Fruit fly (Drosophila melanogaster) whole organism, embryonic: ENCODE data around the gene L2HGDH.

ENCODE experiments used
- Atf3 ChIP-seq: fragments of 200-800 bp; sonication (Bioruptor generic); optimal IDR thresholded peaks from 3 replicates; lab custom pipeline; 2016; ENCODE audit warnings: missing biosample characterization, missing genetic modification characterization
- Bgb ChIP-seq: fragments of 200-800 bp; sonication (Bioruptor generic); IDR thresholded peaks from 2 replicates; pipeline ENCODE4 v1.3.6; 2022; ENCODE audit warnings: missing biosample characterization, missing genetic modification characterization; ENCODE audit not compliant: partially characterized antibody
- CG1024 ChIP-seq: fragments of 200-800 bp; sonication (Bioruptor generic); IDR thresholded peaks from 2 replicates; pipeline ENCODE4 v1.3.6; 2022; ENCODE audit warnings: missing biosample characterization, missing genetic modification characterization
- CG10274 ChIP-seq: fragments of 200-800 bp; sonication (Bioruptor generic); optimal IDR thresholded peaks from 3 replicates; lab custom pipeline; 2017; ENCODE audit warnings: missing biosample characterization, mild to moderate bottlenecking, missing genetic modification characterization
- CG12659 ChIP-seq: fragments of 200-800 bp; sonication (Bioruptor generic); optimal IDR thresholded peaks from 3 replicates; lab custom pipeline; 2017; ENCODE audit warnings: mild to moderate bottlenecking, missing biosample characterization, missing genetic modification reagents, missing genetic modification characterization
- CG13894 ChIP-seq: fragments of 200-800 bp; sonication (Bioruptor generic); optimal IDR thresholded peaks from 3 replicates; lab custom pipeline; 2018; ENCODE audit warnings: missing biosample characterization, mild to moderate bottlenecking, missing genetic modification characterization, moderate library complexity
- CG14860 ChIP-seq: fragments of 200-800 bp; sonication (Bioruptor generic); IDR thresholded peaks from 3 replicates; pipeline ENCODE4 v1.3.6; 2022; ENCODE audit warnings: missing biosample characterization, missing genetic modification characterization; ENCODE audit not compliant: partially characterized antibody
- CG1529 ChIP-seq: fragments of 200-800 bp; sonication (Bioruptor generic); optimal IDR thresholded peaks from 3 replicates; lab custom pipeline; 2018; ENCODE audit warnings: missing biosample characterization, missing genetic modification characterization
- CG15601 ChIP-seq: fragments of 200-800 bp; sonication (Bioruptor generic); optimal IDR thresholded peaks from 3 replicates; lab custom pipeline; 2019; ENCODE audit warnings: missing biosample characterization, mild to moderate bottlenecking, missing genetic modification characterization, moderate library complexity
- CG1647 ChIP-seq: fragments of 200-800 bp; sonication (Bioruptor generic); optimal IDR thresholded peaks from 3 replicates; lab custom pipeline; 2016; ENCODE audit warnings: missing biosample characterization, missing genetic modification characterization
- CG17568 ChIP-seq: fragments of 200-800 bp; sonication (Bioruptor generic); optimal IDR thresholded peaks from 2 replicates; lab custom pipeline; 2018; ENCODE audit warnings: missing biosample characterization, mild to moderate bottlenecking, missing genetic modification characterization, moderate library complexity
- CG17912 ChIP-seq: fragments of 200-800 bp; sonication (Bioruptor generic); optimal IDR thresholded peaks from 2 replicates; lab custom pipeline; 2018; ENCODE audit warnings: missing biosample characterization, mild to moderate bottlenecking, missing genetic modification characterization
- CG2116 ChIP-seq: fragments of 200-800 bp; sonication (Bioruptor generic); optimal IDR thresholded peaks from 3 replicates; lab custom pipeline; 2018; ENCODE audit warnings: missing biosample characterization, mild to moderate bottlenecking, missing genetic modification characterization
- CG31224 ChIP-seq: fragments of 200-800 bp; sonication (Bioruptor generic); IDR thresholded peaks from 2 replicates; pipeline ENCODE4 v1.3.6; 2022; ENCODE audit warnings: missing biosample characterization, missing genetic modification characterization
- CG4404 ChIP-seq: fragments of 200-800 bp; sonication (Bioruptor generic); IDR thresholded peaks from 2 replicates; pipeline ENCODE4 v1.3.6; 2022; ENCODE audit warnings: missing biosample characterization, missing genetic modification characterization
- CG6765 ChIP-seq: fragments of 200-800 bp; sonication (Bioruptor generic); optimal IDR thresholded peaks from 3 replicates; lab custom pipeline; 2017; ENCODE audit warnings: missing biosample characterization, mild to moderate bottlenecking, missing genetic modification characterization
- CG7745 ChIP-seq: fragments of 200-800 bp; sonication (Bioruptor generic); optimal IDR thresholded peaks from 2 replicates; lab custom pipeline; 2018; ENCODE audit warnings: missing biosample characterization, mild to moderate bottlenecking, missing genetic modification characterization, moderate library complexity
- CG8290 ChIP-seq, 3 experiments: fragments of 200-800 bp; sonication (Bioruptor generic); optimal IDR thresholded peaks; 2 replicates each; lab custom pipeline; 2016 to 2019; ENCODE audit warnings: missing biosample characterization in 3 of 3, missing genetic modification characterization in 3 of 3, mild to moderate bottlenecking in 2 of 3, moderate library complexity in 1 of 3
- CG9876 ChIP-seq: fragments of 200-800 bp; sonication (Bioruptor generic); optimal IDR thresholded peaks from 2 replicates; lab custom pipeline; 2016; ENCODE audit warnings: missing biosample characterization, missing genetic modification characterization
- Camta ChIP-seq: fragments of 200-800 bp; sonication (Bioruptor generic); optimal IDR thresholded peaks from 2 replicates; lab custom pipeline; 2016; ENCODE audit warnings: missing biosample characterization, missing genetic modification characterization
- CrebB ChIP-seq: fragments of 200-800 bp; sonication (Bioruptor generic); optimal IDR thresholded peaks from 3 replicates; lab custom pipeline; 2018; ENCODE audit warnings: missing biosample characterization, mild to moderate bottlenecking, missing genetic modification characterization
- Drgx ChIP-seq: fragments of 200-800 bp; sonication (Bioruptor generic); IDR thresholded peaks from 2 replicates; pipeline ENCODE4 v1.3.6; 2022; ENCODE audit warnings: missing biosample characterization, missing genetic modification characterization
- E2f1 ChIP-seq: fragments of 200-800 bp; sonication (Bioruptor generic); IDR thresholded peaks from 2 replicates; pipeline ENCODE4 v1.3.6; 2022; ENCODE audit warnings: missing biosample characterization, missing genetic modification characterization
- Gsc ChIP-seq: fragments of 200-800 bp; sonication (Bioruptor generic); IDR thresholded peaks from 2 replicates; pipeline ENCODE4 v1.3.6; 2022; ENCODE audit warnings: missing biosample characterization, missing genetic modification characterization
- Mad ChIP-seq: fragments of 200-800 bp; sonication (Bioruptor generic); optimal IDR thresholded peaks from 2 replicates; lab custom pipeline; 2016; ENCODE audit warnings: missing biosample characterization, missing genetic modification characterization
- Oaz ChIP-seq: fragments of 200-800 bp; sonication (Bioruptor generic); IDR thresholded peaks from 2 replicates; pipeline ENCODE4 v1.3.6; 2022; ENCODE audit warnings: missing biosample characterization, missing genetic modification characterization
- Ptx1 ChIP-seq: fragments of 200-800 bp; sonication (Bioruptor generic); IDR thresholded peaks from 2 replicates; pipeline ENCODE4 v1.3.6; 2022; ENCODE audit warnings: missing biosample characterization, missing genetic modification characterization
- Usf ChIP-seq: fragments of 200-800 bp; sonication (Bioruptor generic); optimal IDR thresholded peaks from 2 replicates; lab custom pipeline; 2017; ENCODE audit warnings: missing genotype, missing biosample characterization, missing genetic modification characterization
- al ChIP-seq: fragments of 200-800 bp; sonication (Bioruptor generic); IDR thresholded peaks from 2 replicates; pipeline ENCODE4 v1.3.6; 2022; ENCODE audit warnings: missing biosample characterization, missing genetic modification characterization
- aop ChIP-seq: fragments of 200-800 bp; sonication (Bioruptor generic); IDR thresholded peaks from 2 replicates; pipeline ENCODE4 v1.3.6; 2022; ENCODE audit warnings: missing biosample characterization, missing genetic modification characterization
- bsh ChIP-seq, 2 experiments: fragments of 200-800 bp; sonication (Bioruptor generic); optimal IDR thresholded peaks; 2 replicates each; lab custom pipeline; 2017 to 2018; ENCODE audit warnings: mild to moderate bottlenecking in 2 of 2, missing biosample characterization in 2 of 2, missing genetic modification characterization in 2 of 2, moderate library complexity in 1 of 2
- btn ChIP-seq: fragments of 200-800 bp; sonication (Bioruptor generic); optimal IDR thresholded peaks from 2 replicates; lab custom pipeline; 2016; ENCODE audit warnings: missing biosample characterization, missing genetic modification characterization
- crc ChIP-seq: fragments of 200-800 bp; sonication (Bioruptor generic); optimal IDR thresholded peaks from 2 replicates; lab custom pipeline; 2016; ENCODE audit warnings: missing biosample characterization, missing genetic modification characterization
- dan ChIP-seq: fragments of 200-800 bp; sonication (Bioruptor generic); IDR thresholded peaks from 2 replicates; pipeline ENCODE4 v1.3.6; 2022; ENCODE audit warnings: missing biosample characterization, missing genetic modification characterization
- danr ChIP-seq: fragments of 200-800 bp; sonication (Bioruptor generic); IDR thresholded peaks from 2 replicates; pipeline ENCODE4 v1.3.6; 2022; ENCODE audit warnings: missing biosample characterization, missing genetic modification characterization
- dimm ChIP-seq: fragments of 200-800 bp; sonication (Bioruptor generic); IDR thresholded peaks from 2 replicates; pipeline ENCODE4 v1.3.6; 2022; ENCODE audit warnings: missing biosample characterization, missing genetic modification characterization
- eyg ChIP-seq: fragments of 200-800 bp; sonication (Bioruptor generic); optimal IDR thresholded peaks from 3 replicates; lab custom pipeline; 2016; ENCODE audit warnings: missing biosample characterization, missing genetic modification characterization
- jigr1 ChIP-seq: fragments of 200-800 bp; sonication (Bioruptor generic); IDR thresholded peaks from 3 replicates; pipeline ENCODE4 v1.3.6; 2022; ENCODE audit warnings: missing biosample characterization, missing genetic modification characterization
- lab ChIP-seq: fragments of 200-800 bp; sonication (Bioruptor generic); optimal IDR thresholded peaks from 3 replicates; lab custom pipeline; 2017; ENCODE audit warnings: missing biosample characterization, missing genetic modification characterization, mild to moderate bottlenecking, moderate library complexity, missing genetic modification reagents
- maf-S ChIP-seq: fragments of 200-800 bp; sonication (Bioruptor generic); optimal IDR thresholded peaks from 2 replicates; lab custom pipeline; 2016; ENCODE audit warnings: missing biosample characterization, missing genetic modification characterization
- mirr ChIP-seq: fragments of 200-800 bp; sonication (Bioruptor generic); optimal IDR thresholded peaks from 3 replicates; lab custom pipeline; 2018; ENCODE audit warnings: missing biosample characterization, mild to moderate bottlenecking, missing genetic modification characterization
- nom ChIP-seq: fragments of 200-800 bp; sonication (Bioruptor generic); optimal IDR thresholded peaks from 2 replicates; lab custom pipeline; 2017; ENCODE audit warnings: missing biosample characterization, missing genetic modification characterization, mild to moderate bottlenecking, moderate library complexity, missing genetic modification reagents
- sc ChIP-seq, 3 experiments: fragments of >200 bp in 2 of 3; fragments of 200-800 bp in 1 of 3; sonication (Bioruptor generic) in 1 of 3; optimal IDR thresholded peaks; 2 replicates in 2 of 3; 3 replicates in 1 of 3; lab custom pipeline; 2017; ENCODE audit warnings: mild to moderate bottlenecking in 1 of 3, missing biosample characterization in 1 of 3, missing genetic modification characterization in 1 of 3, missing genetic modification reagents in 1 of 3
- schlank ChIP-seq: fragments of 200-800 bp; sonication (Bioruptor generic); optimal IDR thresholded peaks from 2 replicates; lab custom pipeline; 2018; ENCODE audit warnings: missing biosample characterization, mild to moderate bottlenecking, missing genetic modification characterization
- toy ChIP-seq: fragments of 200-800 bp; sonication (Bioruptor generic); IDR thresholded peaks from 2 replicates; pipeline ENCODE4 v1.3.6; 2022; ENCODE audit warnings: missing biosample characterization, missing genetic modification characterization
- tup ChIP-seq: fragments of 200-800 bp; sonication (Bioruptor generic); optimal IDR thresholded peaks from 2 replicates; lab custom pipeline; 2016; ENCODE audit warnings: missing biosample characterization, mild to moderate bottlenecking, missing genetic modification characterization, moderate library complexity
- usp ChIP-seq: fragments of >200 bp; optimal IDR thresholded peaks from 2 replicates; lab custom pipeline; 2017; ENCODE audit warnings: missing biosample characterization, missing genetic modification characterization
- vnd ChIP-seq: fragments of 200-800 bp; sonication (Bioruptor generic); IDR thresholded peaks from 3 replicates; pipeline ENCODE4 v1.3.6; 2022; ENCODE audit warnings: missing biosample characterization, missing genetic modification characterization; ENCODE audit not compliant: partially characterized antibody

Gene L2HGDH

dm6 chr2L:18987078-18987895 is 13.0 kb upstream of the L2HGDH start, which contains the start of the genes Swip-1 and EMC5 (continued):
- no peak for TF ChIP-seq CG17912 (GFP tag; lab: Kevin White, UChicago)
- TF ChIP-seq lab (GFP tag; lab: Kevin White, UChicago): peak; percentile 20
- TF ChIP-seq tup (GFP tag; lab: Kevin White, UChicago): no peak
- peak; percentile 42; the same call in 1 of the 2 replicates for TF ChIP-seq al
- no peak for TF ChIP-seq eyg (GFP tag; lab: Kevin White, UChicago)
- 0 out of 2 replicates have a peak, but pooled peaks have one; percentile 11 for TF ChIP-seq CG31224 (GFP tag; lab: Robert Waterston, UW)
- no peak for TF ChIP-seq dan (GFP tag; lab: Robert Waterston, UW)
- TF ChIP-seq CG2116 (GFP tag; lab: Kevin White, UChicago): peak; percentile 43
- TF ChIP-seq aop (GFP tag; lab: Robert Waterston, UW): no peak
- no peak for TF ChIP-seq Mad (GFP tag; lab: Kevin White, UChicago)
- peak; percentile 8 for TF ChIP-seq CG1529 (GFP tag; lab: Kevin White, UChicago)
- TF ChIP-seq Camta (GFP tag; lab: Kevin White, UChicago): no peak
- no peak for TF ChIP-seq CG10274 (GFP tag; lab: Kevin White, UChicago)
- no peak for TF ChIP-seq CG9876
- TF ChIP-seq jigr1: peak; percentile 20; the same call in 1 of the 3 replicates
- no peak for TF ChIP-seq CG1024 (GFP tag; lab: Robert Waterston, UW)
- no peak for TF ChIP-seq dimm (GFP tag; lab: Robert Waterston, UW)
- TF ChIP-seq Ptx1: peak; percentile 82
- TF ChIP-seq CG13894: peak; percentile 29
- TF ChIP-seq CG17568 (GFP tag; lab: Kevin White, UChicago): no peak
- peak; percentile 47 for TF ChIP-seq Bgb
- peak; percentile 21; the same call in 1 of the 3 replicates for TF ChIP-seq CG14860 (GFP tag; lab: Robert Waterston, UW)
- TF ChIP-seq Oaz (GFP tag; lab: Robert Waterston, UW): no peak
- TF ChIP-seq E2f1: peak; percentile 29; the same call in 1 of the 2 replicates
- no peak for TF ChIP-seq Drgx (GFP tag; lab: Robert Waterston, UW)
- no peak for TF ChIP-seq btn (GFP tag; lab: Kevin White, UChicago)
- TF ChIP-seq CG8290 (GFP tag; optimal IDR thresholded peaks at IDR 0.05; lab: Kevin White, UChicago): peak; percentile 43
- TF ChIP-seq CG8290 (tag; optimal IDR thresholded peaks at IDR 0.05; lab: Kevin White, UChicago): peak; percentile 17 to 36
- TF ChIP-seq bsh (GFP tag; optimal IDR thresholded peaks at IDR 0.05; lab: Kevin White, UChicago): peak in 1 of 2 experiments; percentile 54
- TF ChIP-seq danr: no peak
- peak; percentile 4 for TF ChIP-seq Usf (GFP tag; lab: Kevin White, UChicago)
- TF ChIP-seq Atf3 (GFP tag; lab: Kevin White, UChicago): no peak
- TF ChIP-seq CG7745: no peak
- no peak for TF ChIP-seq crc (GFP tag; lab: Kevin White, UChicago)
- no peak for TF ChIP-seq sc (optimal IDR thresholded peaks at IDR 0.05; lab: Kevin White, UChicago)
- TF ChIP-seq sc (GFP tag; optimal IDR thresholded peaks at IDR 0.05; lab: Kevin White, UChicago): peak; percentile 7
- TF ChIP-seq maf-S (GFP tag; lab: Kevin White, UChicago): no peak
- TF ChIP-seq vnd (GFP tag; lab: Robert Waterston, UW): peak; percentile 53; the same call in 1 of the 3 replicates
- peak; percentile 36; the same call in 1 of the 2 replicates for TF ChIP-seq CG4404 (GFP tag; lab: Robert Waterston, UW)
- no peak for TF ChIP-seq Gsc (GFP tag; lab: Robert Waterston, UW)
- peak; percentile 43 for TF ChIP-seq nom
- no peak for TF ChIP-seq usp (GFP tag; lab: Kevin White, UChicago)
- TF ChIP-seq toy (GFP tag; lab: Robert Waterston, UW): no peak
- no peak for TF ChIP-seq CG6765 (GFP tag; lab: Kevin White, UChicago)
- no peak for TF ChIP-seq schlank (tag; lab: Kevin White, UChicago)
- TF ChIP-seq CG1647 (GFP tag; lab: Kevin White, UChicago): no peak
- TF ChIP-seq CG15601: peak; percentile 66
- TF ChIP-seq mirr (GFP tag; lab: Kevin White, UChicago): no peak
- TF ChIP-seq CG12659 (GFP tag; lab: Kevin White, UChicago): peak; percentile 82
- peak; percentile 19 for TF ChIP-seq CrebB (tag; lab: Kevin White, UChicago)
